Worm (Caenorhabditis elegans) whole organism, late embryonic: ENCODE results near the gene W02H3.3.

Experiments
- ceh-30 ChIP-seq: fragments of 150-350 bp; optimal IDR thresholded peaks from 2 replicates; lab custom pipeline; 2014; ENCODE audit warnings: missing biosample characterization, missing genetic modification characterization
- dve-1 ChIP-seq: sonication (generic microtip); optimal IDR thresholded peaks from 2 replicates; lab custom pipeline; 2017; ENCODE audit warnings: antibody characterized with exemption, mild to moderate bottlenecking, missing genetic modification characterization, missing compliant biosample characterization
- eyg-1 ChIP-seq: sonication (generic microtip); optimal IDR thresholded peaks from 2 replicates; lab custom pipeline; 2016; ENCODE audit warnings: missing genotype, missing genetic modification characterization, missing compliant biosample characterization
- fkh-10 ChIP-seq: fragments of 150-350 bp; optimal IDR thresholded peaks from 2 replicates; lab custom pipeline; 2014; ENCODE audit warnings: missing biosample characterization, missing genetic modification reagents, missing genetic modification characterization
- hlh-30 ChIP-seq: sonication (generic microtip); optimal IDR thresholded peaks from 2 replicates; lab custom pipeline; 2017; ENCODE audit warnings: antibody characterized with exemption, missing genetic modification characterization, missing compliant biosample characterization; ENCODE audit not compliant: insufficient read depth
- pha-4 ChIP-seq: fragments of 150-350 bp; optimal IDR thresholded peaks from 2 replicates; lab custom pipeline; 2018; ENCODE audit warnings: missing biosample characterization, missing genetic modification reagents, missing genetic modification characterization

ce11 chrX:11050335-11050734, 47.7 kb downstream of the W02H3.3 start:
- TF ChIP-seq dve-1 (tag; lab: Kevin White, UChicago) (no peak), pha-4 (tag; lab: Kevin White, UChicago) (no peak), fkh-10 (GFP tag; lab: Kevin White, UChicago) (no peak), eyg-1 (no peak), ceh-30 (tag; lab: Kevin White, UChicago) (no peak), hlh-30 (tag; lab: Kevin White, UChicago) (no peak)
